Worm (Caenorhabditis elegans): ENCODE results near the gene ncr-1.
A peak's percentile ranks its signal among the peaks of the same experiment; 100 is the strongest.

ncr-1 gene

ce11 chrX:4451936-4452335 is 36.7 kb downstream of the ncr-1 start:
- no peak for TF ChIP-seq ceh-39 (tag; optimal IDR thresholded peaks at IDR 0.05)
- TF ChIP-seq sem-2 (GFP tag; optimal IDR thresholded peaks at IDR 0.05): no peak
- no peak for TF ChIP-seq bed-3 (GFP tag; optimal IDR thresholded peaks at IDR 0.05)
- TF ChIP-seq ceh-43 (GFP tag; optimal IDR thresholded peaks at IDR 0.05): no peak
- TF ChIP-seq nhr-28 (tag; optimal IDR thresholded peaks at IDR 0.05): no peak
- no peak for TF ChIP-seq unc-62 (GFP tag; optimal IDR thresholded peaks at IDR 0.05)
- no peak for TF ChIP-seq flh-1 (GFP tag; optimal IDR thresholded peaks at IDR 0.05)
- no peak for TF ChIP-seq lin-32 (GFP tag; optimal IDR thresholded peaks at IDR 0.05)
- TF ChIP-seq mls-2 (tag; optimal IDR thresholded peaks at IDR 0.05): no peak
- no peak for TF ChIP-seq ceh-83 (GFP tag; optimal IDR thresholded peaks at IDR 0.05)
- TF ChIP-seq zip-8 (tag; optimal IDR thresholded peaks at IDR 0.05): no peak
- no peak for TF ChIP-seq elt-1 (tag; optimal IDR thresholded peaks at IDR 0.05; ENCODE audit: borderline replicate concordance, insufficient read depth)
- TF ChIP-seq elt-3 (tag; optimal IDR thresholded peaks at IDR 0.05): no peak

- TF ChIP-seq ceh-83 (GFP tag; optimal IDR thresholded peaks at IDR 0.05) (no peak), elt-1 (tag; optimal IDR thresholded peaks at IDR 0.05; ENCODE audit: borderline replicate concordance, insufficient read depth) (no peak), M03D4.4 (tag; optimal IDR thresholded peaks at IDR 0.05) (no peak), ztf-11 (tag; optimal IDR thresholded peaks at IDR 0.05) (no peak), elt-3 (tag; optimal IDR thresholded peaks at IDR 0.05) (no peak), blmp-1 (tag; optimal IDR thresholded peaks at IDR 0.05) (no peak), mep-1 (tag; optimal IDR thresholded peaks at IDR 0.05) (no peak), mab-5 (tag; optimal IDR thresholded peaks at IDR 0.05) (no peak), lsy-2 (tag; optimal IDR thresholded peaks at IDR 0.05) (no peak), bed-3 (GFP tag; optimal IDR thresholded peaks at IDR 0.05) (no peak), nhr-237 (tag; optimal IDR thresholded peaks at IDR 0.05) (no peak), nhr-76 (tag; optimal IDR thresholded peaks at IDR 0.05) (no peak)
Observed at ce11 chrX:4448283-4448682, 40.4 kb downstream of the ncr-1 start, which contains the start of gene mltn-13. Gene mltn-13 (minus strand): TSS chrX:4448383.

ce11 chrX:4444843-4445242 is 43.8 kb downstream of the ncr-1 start:
- TF ChIP-seq ceh-83 (GFP tag; optimal IDR thresholded peaks at IDR 0.05) (peak; percentile 74), mab-5 (tag; optimal IDR thresholded peaks at IDR 0.05) (no peak), hlh-1 (tag; optimal IDR thresholded peaks at IDR 0.05) (no peak), lsy-2 (tag; optimal IDR thresholded peaks at IDR 0.05) (no peak), unc-120 (tag; optimal IDR thresholded peaks at IDR 0.05; ENCODE audit: poor library complexity, severe bottlenecking) (peak; percentile 14), drap-1 (GFP tag; optimal IDR thresholded peaks at IDR 0.05) (peak; percentile 13), sptf-1 (tag; optimal IDR thresholded peaks at IDR 0.05) (peak; percentile 38), mep-1 (tag; optimal IDR thresholded peaks at IDR 0.05) (no peak), bed-3 (GFP tag; optimal IDR thresholded peaks at IDR 0.05) (no peak)

- TF ChIP-seq tbx-8 (GFP tag; optimal IDR thresholded peaks at IDR 0.05) (peak; percentile 67), ceh-43 (GFP tag; optimal IDR thresholded peaks at IDR 0.05) (peak; percentile 58), mls-2 (tag; optimal IDR thresholded peaks at IDR 0.05) (peak; percentile 78), elt-3 (tag; optimal IDR thresholded peaks at IDR 0.05) (no peak), sem-2 (GFP tag; optimal IDR thresholded peaks at IDR 0.05) (peak; percentile 63), ceh-39 (tag; optimal IDR thresholded peaks at IDR 0.05) (no peak), M03D4.4 (tag; optimal IDR thresholded peaks at IDR 0.05) (peak; percentile 84), unc-120 (tag; optimal IDR thresholded peaks at IDR 0.05; ENCODE audit: poor library complexity, severe bottlenecking) (peak; percentile 63), nhr-237 (tag; optimal IDR thresholded peaks at IDR 0.05) (no peak), drap-1 (GFP tag; optimal IDR thresholded peaks at IDR 0.05) (peak; percentile 76), ceh-83 (GFP tag; optimal IDR thresholded peaks at IDR 0.05) (peak; percentile 80), lin-13 (tag; optimal IDR thresholded peaks at IDR 0.05) (peak; percentile 18), cnd-1 (tag; optimal IDR thresholded peaks at IDR 0.05) (peak; percentile 78), bed-3 (GFP tag; optimal IDR thresholded peaks at IDR 0.05) (peak; percentile 63), flh-1 (GFP tag; optimal IDR thresholded peaks at IDR 0.05) (no peak), sptf-1 (tag; optimal IDR thresholded peaks at IDR 0.05) (peak; percentile 84), blmp-1 (tag; optimal IDR thresholded peaks at IDR 0.05) (no peak), mep-1 (tag; optimal IDR thresholded peaks at IDR 0.05) (peak; percentile 13), ces-1 (GFP tag; optimal IDR thresholded peaks at IDR 0.05) (peak; percentile 10), lin-32 (GFP tag; optimal IDR thresholded peaks at IDR 0.05) (peak; percentile 33), mab-5 (tag; optimal IDR thresholded peaks at IDR 0.05) (no peak)
Observed at ce11 chrX:4444073-4444472, 44.6 kb downstream of the ncr-1 start.

- TF ChIP-seq hlh-1 (tag; optimal IDR thresholded peaks at IDR 0.05): no peak
- TF ChIP-seq elt-3 (tag; optimal IDR thresholded peaks at IDR 0.05): no peak
- no peak for TF ChIP-seq sptf-1 (tag; optimal IDR thresholded peaks at IDR 0.05)
- TF ChIP-seq ham-2 (GFP tag; optimal IDR thresholded peaks at IDR 0.05): no peak
- TF ChIP-seq ztf-11 (tag; optimal IDR thresholded peaks at IDR 0.05): no peak
- no peak for TF ChIP-seq drap-1 (GFP tag; optimal IDR thresholded peaks at IDR 0.05)
- no peak for TF ChIP-seq snpc-4 (tag; optimal IDR thresholded peaks at IDR 0.05)
- TF ChIP-seq unc-39 (tag; optimal IDR thresholded peaks at IDR 0.05): no peak
- no peak for TF ChIP-seq pha-4 (tag; optimal IDR thresholded peaks at IDR 0.05)
- TF ChIP-seq tbx-8 (GFP tag; optimal IDR thresholded peaks at IDR 0.05): no peak
- TF ChIP-seq unc-120 (tag; optimal IDR thresholded peaks at IDR 0.05; ENCODE audit: poor library complexity, severe bottlenecking): no peak
Observed at ce11 chrX:4440641-4441040, 48.0 kb downstream of the ncr-1 start, which contains the start of gene F15A8.1. Gene F15A8.1 (plus strand): TSS chrX:4440941.
